Worm (Caenorhabditis elegans) whole organism, L4/young adult: ENCODE data around the gene Y94H6A.10.

Experiments used
- W03F9.2 ChIP-seq: fragments of 150-350 bp; optimal IDR thresholded peaks from 2 replicates; lab custom pipeline; 2014; ENCODE audit warnings: missing biosample characterization, missing genetic modification characterization
- dao-5 ChIP-seq: sonication (generic microtip); optimal IDR thresholded peaks from 2 replicates; lab custom pipeline; 2016; ENCODE audit warnings: missing genotype, missing genetic modification characterization, moderate library complexity, missing compliant biosample characterization

DNA sequence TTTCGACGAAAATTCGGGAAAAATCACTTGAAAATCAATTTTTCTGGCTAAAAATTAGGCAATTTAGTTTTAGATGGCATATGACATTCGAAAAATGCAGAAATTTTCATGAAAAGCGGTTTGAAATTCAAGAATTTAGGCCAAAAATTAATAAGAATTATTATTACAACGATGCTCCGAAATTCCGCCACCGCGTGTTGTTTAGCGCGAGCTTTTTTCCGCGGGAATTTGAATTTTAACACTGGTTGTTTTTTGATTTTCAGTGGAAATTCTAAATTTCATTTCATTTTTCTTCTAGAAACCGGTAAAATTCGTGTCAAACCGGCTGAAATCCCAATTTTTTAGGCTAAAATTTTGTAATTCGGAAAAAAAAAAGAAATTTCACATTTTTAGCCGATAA is 39.8 kb downstream of the Y94H6A.10 start:
- TF ChIP-seq W03F9.2 (tag; lab: Kevin White, UChicago) (no peak), dao-5 (tag; lab: Kevin White, UChicago) (no peak)
